Worm (Caenorhabditis elegans) whole organism, L4 larva: ENCODE data around the gene mix-1.

Experiments
- D1046.2 ChIP-seq: fragments of 200-800 bp; sonication (Bioruptor generic); IDR thresholded peaks from 2 replicates; pipeline ENCODE4 v1.3.6; 2022; ENCODE audit warnings: missing genetic modification characterization, missing compliant biosample characterization
- F44E2.7 ChIP-seq: fragments of 200-800 bp; sonication (Bioruptor generic); IDR thresholded peaks from 2 replicates; pipeline ENCODE4 v2.1.2; 2022; ENCODE audit warnings: missing genetic modification characterization, missing compliant biosample characterization
- F49E8.2 ChIP-seq: sonication (generic microtip); optimal IDR thresholded peaks from 2 replicates; lab custom pipeline; 2016; ENCODE audit warnings: missing compliant biosample characterization, mild to moderate bottlenecking, missing genetic modification characterization, borderline replicate concordance
- R02D3.7 ChIP-seq: fragments of 150-350 bp; sonication (generic microtip); optimal IDR thresholded peaks from 3 replicates; lab custom pipeline; 2014; ENCODE audit warnings: missing biosample characterization, missing genetic modification characterization
- T26A8.4 ChIP-seq: fragments of 200-800 bp; sonication (Bioruptor generic); IDR thresholded peaks from 2 replicates; pipeline ENCODE4 v1.3.6; 2022; ENCODE audit warnings: missing genetic modification characterization, missing compliant biosample characterization
- Y105C5A.15 ChIP-seq: fragments of 200-800 bp; sonication (Bioruptor generic); IDR thresholded peaks from 2 replicates; pipeline ENCODE4 v1.3.6; 2022; ENCODE audit warnings: missing genetic modification characterization, missing compliant biosample characterization
- Y5F2A.4 ChIP-seq: fragments of 200-800 bp; sonication (Bioruptor generic); optimal IDR thresholded peaks from 2 replicates; lab custom pipeline; 2018; ENCODE audit warnings: mild to moderate bottlenecking, missing genetic modification characterization, missing compliant biosample characterization
- ZK337.2 ChIP-seq: fragments of 200-800 bp; sonication (Bioruptor generic); IDR thresholded peaks from 2 replicates; pipeline ENCODE4 v1.3.6; 2022; ENCODE audit warnings: missing genetic modification reagents, missing genetic modification characterization, missing compliant biosample characterization
- aly-2 ChIP-seq: sonication (generic microtip); optimal IDR thresholded peaks from 2 replicates; lab custom pipeline; 2018; ENCODE audit warnings: missing biosample characterization, missing genetic modification characterization
- ceh-62 ChIP-seq: sonication (generic microtip); optimal IDR thresholded peaks from 2 replicates; lab custom pipeline; 2017; ENCODE audit warnings: missing biosample characterization, missing genetic modification characterization
- daf-16 ChIP-seq, 3 experiments: sonication (generic microtip); optimal IDR thresholded peaks; 2 replicates each; lab custom pipeline; 2016 to 2017; ENCODE audit warnings: missing genetic modification characterization in 3 of 3, missing genetic modification reagents in 3 of 3, mild to moderate bottlenecking in 2 of 3, missing compliant biosample characterization in 2 of 3, missing biosample characterization in 1 of 3, moderate library complexity in 1 of 3
- dmd-6 ChIP-seq: fragments of 200-800 bp; sonication (Bioruptor generic); IDR thresholded peaks from 2 replicates; pipeline ENCODE4 v1.3.6; 2022; ENCODE audit warnings: missing genetic modification reagents, missing genetic modification characterization, missing compliant biosample characterization
- dmd-9 ChIP-seq: fragments of 200-800 bp; sonication (Bioruptor generic); IDR thresholded peaks from 2 replicates; pipeline ENCODE4 v1.3.6; 2022; ENCODE audit warnings: missing genetic modification reagents, missing genetic modification characterization, missing compliant biosample characterization
- dpl-1 ChIP-seq: fragments of 150-350 bp; optimal IDR thresholded peaks from 2 replicates; lab custom pipeline; 2014; ENCODE audit warnings: missing biosample characterization, missing genetic modification reagents, missing genetic modification characterization
- dve-1 ChIP-seq: sonication (generic microtip); optimal IDR thresholded peaks from 2 replicates; lab custom pipeline; 2017; ENCODE audit warnings: antibody characterized with exemption, mild to moderate bottlenecking, missing genetic modification characterization, missing compliant biosample characterization; ENCODE audit not compliant: insufficient read depth
- egl-27 ChIP-seq: sonication (generic microtip); optimal IDR thresholded peaks from 3 replicates; lab custom pipeline; 2017; ENCODE audit warnings: missing biosample characterization, missing genetic modification reagents, missing genetic modification characterization
- egl-43 ChIP-seq: fragments of 200-800 bp; sonication (Bioruptor generic); IDR thresholded peaks from 2 replicates; pipeline ENCODE4 v1.3.6; 2022; ENCODE audit warnings: missing genetic modification reagents, missing genetic modification characterization, missing compliant biosample characterization
- hlh-11 ChIP-seq: fragments of 200-800 bp; sonication (Bioruptor generic); optimal IDR thresholded peaks from 2 replicates; lab custom pipeline; 2018; ENCODE audit warnings: mild to moderate bottlenecking, missing genetic modification characterization, missing compliant biosample characterization
- hlh-30 ChIP-seq: sonication (generic microtip); optimal IDR thresholded peaks from 2 replicates; lab custom pipeline; 2017; ENCODE audit warnings: antibody characterized with exemption, mild to moderate bottlenecking, missing genetic modification characterization, missing compliant biosample characterization; ENCODE audit not compliant: insufficient read depth
- hmg-1.1 ChIP-seq: fragments of 200-800 bp; sonication (Bioruptor generic); IDR thresholded peaks from 2 replicates; pipeline ENCODE4 v1.3.6; 2022; ENCODE audit warnings: missing genetic modification reagents, missing genetic modification characterization, missing compliant biosample characterization
- lin-13 ChIP-seq: fragments of 150-350 bp; optimal IDR thresholded peaks from 2 replicates; lab custom pipeline; 2014; ENCODE audit warnings: missing biosample characterization, missing genetic modification reagents, missing genetic modification characterization
- lin-38 ChIP-seq: fragments of 200-800 bp; sonication (Bioruptor generic); IDR thresholded peaks from 2 replicates; pipeline ENCODE4 v1.3.6; 2022; ENCODE audit warnings: missing genetic modification reagents, missing genetic modification characterization, missing compliant biosample characterization
- lin-39 ChIP-seq: fragments of 150-350 bp; optimal IDR thresholded peaks from 2 replicates; lab custom pipeline; 2014; ENCODE audit warnings: missing biosample characterization, missing genetic modification reagents, missing genetic modification characterization
- lsy-2 ChIP-seq, 2 experiments: fragments of 150-350 bp in 1 of 2; sonication (generic microtip) in 1 of 2; optimal IDR thresholded peaks; 2 replicates each; lab custom pipeline; 2014 to 2017; ENCODE audit warnings: missing biosample characterization in 2 of 2, missing genetic modification characterization in 2 of 2
- madf-9 ChIP-seq: fragments of 200-800 bp; sonication (Bioruptor generic); conservative IDR thresholded peaks from 2 replicates; pipeline ENCODE4 v1.3.6; 2022; ENCODE audit warnings: missing genetic modification reagents, missing genetic modification characterization, missing compliant biosample characterization
- mdl-1 ChIP-seq, 2 experiments: fragments of 150-350 bp in 1 of 2; sonication (generic microtip) in 1 of 2; optimal IDR thresholded peaks; 2 replicates each; lab custom pipeline; 2014 to 2017; ENCODE audit warnings: missing biosample characterization in 2 of 2, missing genetic modification characterization in 2 of 2
- mxl-2 ChIP-seq: fragments of 200-800 bp; sonication (Bioruptor generic); conservative IDR thresholded peaks from 2 replicates; pipeline ENCODE4 v1.3.6; 2022; ENCODE audit warnings: missing genetic modification reagents, missing genetic modification characterization, missing compliant biosample characterization
- mxl-3 ChIP-seq: fragments of 200-800 bp; sonication (Bioruptor generic); optimal IDR thresholded peaks from 2 replicates; lab custom pipeline; 2018; ENCODE audit warnings: mild to moderate bottlenecking, missing genetic modification characterization, missing compliant biosample characterization
- nhr-10 ChIP-seq: fragments of 150-350 bp; optimal IDR thresholded peaks from 2 replicates; lab custom pipeline; 2014; ENCODE audit warnings: missing biosample characterization, missing genetic modification characterization
- nhr-102 ChIP-seq: sonication (generic microtip); optimal IDR thresholded peaks from 2 replicates; lab custom pipeline; 2016; ENCODE audit warnings: mild to moderate bottlenecking, missing genetic modification characterization, moderate library complexity, missing compliant biosample characterization
- nhr-11 ChIP-seq: fragments of 150-350 bp; optimal IDR thresholded peaks from 2 replicates; lab custom pipeline; 2014; ENCODE audit warnings: missing biosample characterization, missing genetic modification characterization
- nhr-25 ChIP-seq: sonication (generic microtip); optimal IDR thresholded peaks from 2 replicates; lab custom pipeline; 2017; ENCODE audit warnings: missing genetic modification characterization, mild to moderate bottlenecking, missing compliant biosample characterization, antibody characterized with exemption, moderate library complexity, borderline replicate concordance; ENCODE audit not compliant: insufficient read depth
- nhr-28 ChIP-seq: fragments of 150-350 bp; optimal IDR thresholded peaks from 2 replicates; lab custom pipeline; 2014; ENCODE audit warnings: missing biosample characterization, missing genetic modification characterization
- nhr-42 ChIP-seq: fragments of 200-800 bp; sonication (Bioruptor generic); IDR thresholded peaks from 2 replicates; pipeline ENCODE4 v1.3.6; 2022; ENCODE audit warnings: missing genetic modification characterization, missing compliant biosample characterization
- nhr-48 ChIP-seq: sonication (generic microtip); optimal IDR thresholded peaks from 2 replicates; lab custom pipeline; 2016; ENCODE audit warnings: mild to moderate bottlenecking, missing genetic modification characterization, missing compliant biosample characterization
- nhr-77 ChIP-seq: fragments of 150-350 bp; optimal IDR thresholded peaks from 2 replicates; lab custom pipeline; 2014; ENCODE audit warnings: missing biosample characterization, missing genetic modification characterization
- saeg-2 ChIP-seq: fragments of 200-800 bp; sonication (Bioruptor generic); IDR thresholded peaks from 2 replicates; pipeline ENCODE4 v1.3.6; 2022; ENCODE audit warnings: missing genetic modification reagents, missing genetic modification characterization, missing compliant biosample characterization
- skn-1 ChIP-seq: fragments of 150-350 bp; optimal IDR thresholded peaks from 2 replicates; lab custom pipeline; 2014; ENCODE audit warnings: missing biosample characterization, missing genetic modification characterization
- snpc-4 ChIP-seq: fragments of 150-350 bp; optimal IDR thresholded peaks from 2 replicates; lab custom pipeline; 2014; ENCODE audit warnings: missing biosample characterization, missing genetic modification characterization
- vab-7 ChIP-seq: fragments of 200-800 bp; sonication (Bioruptor generic); IDR thresholded peaks from 2 replicates; pipeline ENCODE4 v1.3.6; 2022; ENCODE audit warnings: missing genetic modification reagents, missing genetic modification characterization, missing compliant biosample characterization
- zag-1 ChIP-seq: fragments of 150-350 bp; optimal IDR thresholded peaks from 2 replicates; lab custom pipeline; 2014; ENCODE audit warnings: missing biosample characterization, missing genetic modification characterization
- zfp-2 ChIP-seq: sonication (generic microtip); optimal IDR thresholded peaks from 2 replicates; lab custom pipeline; 2016; ENCODE audit warnings: mild to moderate bottlenecking, missing genetic modification characterization, missing compliant biosample characterization
- zip-11 ChIP-seq: fragments of 200-800 bp; sonication (Bioruptor generic); IDR thresholded peaks from 2 replicates; pipeline ENCODE4 v1.3.6; 2022; ENCODE audit warnings: missing genetic modification characterization, missing compliant biosample characterization
- ztf-7 ChIP-seq: fragments of 150-350 bp; optimal IDR thresholded peaks from 2 replicates; lab custom pipeline; 2014; ENCODE audit warnings: missing biosample characterization, missing genetic modification characterization

Gene mix-1

ce11 chrII:10851110-10851509 lies 27.1 kb downstream of the mix-1 start (continued):
- TF ChIP-seq Y5F2A.4 (GFP tag; lab: Kevin White, UChicago) (no peak), madf-9 (GFP tag; lab: Robert Waterston, UW) (peak; percentile 42; the same call in 1 of the 2 replicates), ztf-7 (peak; percentile 48), nhr-102 (tag; lab: Kevin White, UChicago) (peak; percentile 89), vab-7 (GFP tag; lab: Robert Waterston, UW) (no peak), R02D3.7 (tag; lab: Kevin White, UChicago) (no peak), mxl-2 (no peak), F49E8.2 (tag; lab: Kevin White, UChicago) (no peak), ceh-62 (tag; lab: Kevin White, UChicago) (no peak), nhr-42 (GFP tag; lab: Robert Waterston, UW) (0 out of 2 replicates have a peak, but pooled peaks have one; percentile 53), T26A8.4 (GFP tag; lab: Robert Waterston, UW) (peak; percentile 66)

ce11 chrII:10852880-10853279 lies 28.8 kb downstream of the mix-1 start:
- TF ChIP-seq skn-1 (tag; lab: Kevin White, UChicago), result no peak
- no peak for TF ChIP-seq egl-27 (tag; lab: Kevin White, UChicago)
- no peak for TF ChIP-seq dmd-9
- TF ChIP-seq nhr-25, result no peak
- no peak for TF ChIP-seq hlh-11 (tag; lab: Kevin White, UChicago)
- no peak for TF ChIP-seq zfp-2 (tag; lab: Kevin White, UChicago)
- TF ChIP-seq lsy-2 (tag; optimal IDR thresholded peaks at IDR 0.05; lab: Kevin White, UChicago), result peak in 1 of 2 experiments; percentile 5

- TF ChIP-seq daf-16 (GFP tag; optimal IDR thresholded peaks at IDR 0.05; lab: Kevin White, UChicago), result no peak
- peak; percentile 1 for TF ChIP-seq daf-16 (tag; optimal IDR thresholded peaks at IDR 0.05; lab: Kevin White, UChicago)
- TF ChIP-seq dpl-1 (GFP tag; lab: Kevin White, UChicago), result no peak
- peak; percentile 10 for TF ChIP-seq dve-1 (tag; lab: Kevin White, UChicago)
These were observed 33.0 kb downstream of the mix-1 start, which contains the start of gene M106.7 for ce11 chrII:10857077-10857476. Gene M106.7 (minus strand): TSS chrII:10857177.

ce11 chrII:10859359-10859758 lies 35.3 kb downstream of the mix-1 start:
- peak; percentile 61 for TF ChIP-seq dmd-6 (GFP tag; lab: Robert Waterston, UW)
- TF ChIP-seq nhr-28 (tag; lab: Kevin White, UChicago), result peak; percentile 58
- no peak for TF ChIP-seq ceh-62 (tag; lab: Kevin White, UChicago)
- TF ChIP-seq, all 104 proteins: peak for 2

ce11 chrII:10860840-10861239 lies 36.8 kb downstream of the mix-1 start, which contains the start of gene M106.3:
Gene M106.3 (minus strand): TSS chrII:10860909.
- no peak for TF ChIP-seq lin-38
- no peak for TF ChIP-seq lin-13
- TF ChIP-seq mdl-1 (tag; optimal IDR thresholded peaks at IDR 0.05; lab: Kevin White, UChicago), result peak in 1 of 2 experiments; percentile 39
- TF ChIP-seq Y5F2A.4 (GFP tag; lab: Kevin White, UChicago), result no peak
- no peak for TF ChIP-seq nhr-10 (tag; lab: Kevin White, UChicago)
- no peak for TF ChIP-seq lin-39 (tag; lab: Kevin White, UChicago)
- no peak for TF ChIP-seq nhr-11 (tag; lab: Kevin White, UChicago)
- no peak for TF ChIP-seq zip-11
- TF ChIP-seq egl-43, result no peak
- TF ChIP-seq nhr-25, result no peak
- no peak for TF ChIP-seq hmg-1.1
- no peak for TF ChIP-seq zag-1 (tag; lab: Kevin White, UChicago)
- no peak for TF ChIP-seq snpc-4 (tag; lab: Kevin White, UChicago)
- peak; percentile 65 for TF ChIP-seq mxl-3
- TF ChIP-seq F44E2.7 (GFP tag; lab: Robert Waterston, UW), result no peak
- TF ChIP-seq ZK337.2, result no peak
- TF ChIP-seq D1046.2 (GFP tag; lab: Robert Waterston, UW), result no peak
- no peak for TF ChIP-seq aly-2
- peak; percentile 33 for TF ChIP-seq hlh-30
- TF ChIP-seq nhr-48, result no peak
- TF ChIP-seq nhr-77 (tag; lab: Kevin White, UChicago), result peak; percentile 34
- no peak for TF ChIP-seq Y105C5A.15 (GFP tag; lab: Robert Waterston, UW)
- no peak for TF ChIP-seq zfp-2 (tag; lab: Kevin White, UChicago)
- TF ChIP-seq saeg-2 (GFP tag; lab: Robert Waterston, UW), result no peak
